Fruit fly (Drosophila melanogaster): ENCODE data around the gene alt.

alt gene

DNA sequence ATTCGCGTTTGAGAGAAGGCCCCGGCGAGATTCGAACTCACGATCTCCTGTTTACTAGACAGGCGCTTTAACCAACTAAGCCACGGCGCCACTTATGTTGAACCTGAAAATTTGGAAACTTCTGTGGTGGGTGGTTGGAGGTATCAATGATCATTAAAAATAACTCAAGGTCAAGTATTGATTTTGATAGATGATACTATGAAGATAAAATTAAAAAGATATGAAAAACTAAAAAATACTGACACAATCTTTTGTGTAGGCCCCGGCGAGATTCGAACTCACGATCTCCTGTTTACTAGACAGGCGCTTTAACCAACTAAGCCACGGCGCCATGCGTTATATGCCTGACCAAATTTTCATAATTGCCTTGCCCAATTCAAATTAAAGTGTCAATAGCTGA lies 57.8 kb downstream of the alt start (continued):
- TF ChIP-seq zfh1 (GFP tag; IDR thresholded peaks at IDR 0.05) (peak; percentile 26; the same call in 1 of the 3 replicates), ato (GFP tag; IDR thresholded peaks at IDR 0.05; ENCODE audit: partially characterized antibody) (peak; percentile 66; the same call in 1 of the 2 replicates), CG34376 (GFP tag; optimal IDR thresholded peaks at IDR 0.05) (peak; percentile 79), Dll (GFP tag; IDR thresholded peaks at IDR 0.05; ENCODE audit: partially characterized antibody) (peak; percentile 61; the same call in 3 of the 4 replicates), hbn (GFP tag; IDR thresholded peaks at IDR 0.05; ENCODE audit: partially characterized antibody) (peak; percentile 24; the same call in 1 of the 2 replicates), amos (GFP tag; IDR thresholded peaks at IDR 0.05; ENCODE audit: partially characterized antibody) (peak; percentile 81), CG4328 (GFP tag; optimal IDR thresholded peaks at IDR 0.05) (peak; percentile 0), Med (GFP tag) (peak; percentile 55), CG2116 (GFP tag; optimal IDR thresholded peaks at IDR 0.05) (no peak), CG6791 (GFP tag; IDR thresholded peaks at IDR 0.05; ENCODE audit: partially characterized antibody) (peak; percentile 87), Scr (GFP tag; IDR thresholded peaks at IDR 0.05; ENCODE audit: partially characterized antibody) (peak; percentile 74), slp2 (GFP tag; optimal IDR thresholded peaks at IDR 0.05) (no peak), chinmo (GFP tag; IDR thresholded peaks at IDR 0.05; ENCODE audit: partially characterized antibody) (peak; percentile 56; the same call in 1 of the 4 replicates), Bgb (GFP tag; IDR thresholded peaks at IDR 0.05; ENCODE audit: partially characterized antibody) (peak; percentile 83), HLH4C (GFP tag; IDR thresholded peaks at IDR 0.05; ENCODE audit: partially characterized antibody) (peak; percentile 71; the same call in 2 of the 3 replicates), exex (tag; optimal IDR thresholded peaks at IDR 0.05) (peak; percentile 59), grn (GFP tag; optimal IDR thresholded peaks at IDR 0.05) (peak; percentile 91), tio (GFP tag; optimal IDR thresholded peaks at IDR 0.05) (no peak), fu2 (GFP tag; optimal IDR thresholded peaks at IDR 0.05) (no peak), Hmx (GFP tag; optimal IDR thresholded peaks at IDR 0.05) (no peak), Eip74EF (GFP tag; optimal IDR thresholded peaks at IDR 0.05) (peak in 1 of 2 experiments; percentile 11), CG7963 (GFP tag; IDR thresholded peaks at IDR 0.05; ENCODE audit: partially characterized antibody) (peak; percentile 71), CG13287 (GFP tag; IDR thresholded peaks at IDR 0.05; ENCODE audit: partially characterized antibody) (peak; percentile 55; the same call in 1 of the 2 replicates), tna (GFP tag; IDR thresholded peaks at IDR 0.05; ENCODE audit: partially characterized antibody) (peak; percentile 79), Fer1 (GFP tag; optimal IDR thresholded peaks at IDR 0.05) (no peak), mld (GFP tag; IDR thresholded peaks at IDR 0.05; ENCODE audit: partially characterized antibody) (peak; percentile 81), Opbp (GFP tag; IDR thresholded peaks at IDR 0.05; ENCODE audit: partially characterized antibody) (peak; percentile 78; the same call in 2 of the 3 replicates), inv (GFP tag; IDR thresholded peaks at IDR 0.05; ENCODE audit: partially characterized antibody) (peak; percentile 45; the same call in 1 of the 2 replicates), bbx (GFP tag; IDR thresholded peaks at IDR 0.05; ENCODE audit: partially characterized antibody) (peak; percentile 85), nerfin-2 (GFP tag; IDR thresholded peaks at IDR 0.05; ENCODE audit: partially characterized antibody) (peak; percentile 82), Bdp1 (GFP tag; optimal IDR thresholded peaks at IDR 0.05) (peak; percentile 99), Stat92E (GFP tag; optimal IDR thresholded peaks at IDR 0.05) (peak in 1 of 3 experiments; percentile 54), Spps (tag; optimal IDR thresholded peaks at IDR 0.05) (no peak)
